Worm (Caenorhabditis elegans): ENCODE results near the gene pqn-87.

DNA sequence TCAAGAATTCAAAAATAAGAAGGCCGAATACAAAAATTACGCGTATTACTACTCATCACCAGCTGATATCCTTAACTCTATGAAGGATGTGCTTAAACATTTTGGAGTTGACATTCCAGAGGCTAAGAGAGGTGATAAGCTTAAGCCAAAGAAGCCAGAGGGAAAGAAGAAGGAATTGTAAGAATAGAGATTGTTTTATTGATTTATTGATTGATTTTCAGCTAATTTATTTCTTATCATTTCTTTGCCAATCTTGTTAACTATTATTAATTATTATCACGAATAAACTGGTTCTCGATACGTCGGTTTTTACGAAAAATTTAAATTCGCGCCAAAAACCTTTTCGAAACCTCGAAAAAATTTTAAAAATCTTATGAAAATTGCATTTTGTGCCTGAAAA is 16.9 kb upstream of the pqn-87 start:
- TF ChIP-seq unc-62 (GFP tag; optimal IDR thresholded peaks at IDR 0.05) (no peak), ceh-16 (tag; optimal IDR thresholded peaks at IDR 0.05) (no peak), nhr-25 (tag; optimal IDR thresholded peaks at IDR 0.05) (no peak), blmp-1 (tag; optimal IDR thresholded peaks at IDR 0.05; ENCODE audit: insufficient read depth) (no peak), sma-3 (GFP tag; optimal IDR thresholded peaks at IDR 0.05) (no peak), skn-1 (tag; optimal IDR thresholded peaks at IDR 0.05) (no peak), nhr-237 (tag; optimal IDR thresholded peaks at IDR 0.05) (no peak), mdl-1 (tag; optimal IDR thresholded peaks at IDR 0.05) (no peak), ceh-82 (tag; optimal IDR thresholded peaks at IDR 0.05) (no peak), nhr-11 (tag; optimal IDR thresholded peaks at IDR 0.05) (no peak), fos-1 (tag; optimal IDR thresholded peaks at IDR 0.05) (no peak), ztf-4 (tag; optimal IDR thresholded peaks at IDR 0.05) (no peak), aly-2 (tag; optimal IDR thresholded peaks at IDR 0.05) (no peak), ama-1 (optimal IDR thresholded peaks at IDR 0.05) (no peak)
